Worm (Caenorhabditis elegans) whole organism, L2 larva: Measurements from ENCODE around the gene F54H12.7.

Experiments used
- C34F6.9 ChIP-seq: fragments of 150-350 bp; optimal IDR thresholded peaks from 2 replicates; lab custom pipeline; 2014; ENCODE audit warnings: missing biosample characterization, missing genetic modification characterization
- F13H6.1 ChIP-seq: sonication (generic microtip); optimal IDR thresholded peaks from 2 replicates; lab custom pipeline; 2016; ENCODE audit warnings: missing genetic modification characterization, missing compliant biosample characterization
- R02D3.7 ChIP-seq: fragments of 150-350 bp; optimal IDR thresholded peaks from 2 replicates; lab custom pipeline; 2014; ENCODE audit warnings: missing biosample characterization, missing genetic modification characterization
- Y55F3AM.14 ChIP-seq: fragments of 200-800 bp; sonication (Bioruptor generic); optimal IDR thresholded peaks from 2 replicates; lab custom pipeline; 2018; ENCODE audit warnings: mild to moderate bottlenecking, missing genetic modification characterization, missing compliant biosample characterization
- ZK546.5 ChIP-seq: sonication (generic microtip); optimal IDR thresholded peaks from 2 replicates; lab custom pipeline; 2017; ENCODE audit warnings: missing biosample characterization, missing genetic modification characterization
- alr-1 ChIP-seq: fragments of 150-350 bp; optimal IDR thresholded peaks from 2 replicates; lab custom pipeline; 2014; ENCODE audit warnings: missing biosample characterization, missing genetic modification characterization
- aly-2 ChIP-seq: fragments of 150-350 bp; optimal IDR thresholded peaks from 2 replicates; lab custom pipeline; 2014; ENCODE audit warnings: missing biosample characterization, missing genetic modification characterization
- ama-1 ChIP-seq: fragments of 150-350 bp; optimal IDR thresholded peaks from 2 replicates; lab custom pipeline; 2018; ENCODE audit warnings: inconsistent platforms
- blmp-1 ChIP-seq: sonication (generic microtip); optimal IDR thresholded peaks from 2 replicates; lab custom pipeline; 2017; ENCODE audit warnings: missing genetic modification characterization, mild to moderate bottlenecking, missing compliant biosample characterization, antibody characterized with exemption, moderate library complexity; ENCODE audit not compliant: insufficient read depth
- ceh-16 ChIP-seq: fragments of 150-350 bp; optimal IDR thresholded peaks from 2 replicates; lab custom pipeline; 2014; ENCODE audit warnings: missing biosample characterization, missing genetic modification characterization
- ceh-82 ChIP-seq: fragments of 150-350 bp; optimal IDR thresholded peaks from 2 replicates; lab custom pipeline; 2014; ENCODE audit warnings: missing biosample characterization, missing genetic modification characterization
- crh-2 ChIP-seq: sonication (generic microtip); optimal IDR thresholded peaks from 2 replicates; lab custom pipeline; 2017; ENCODE audit warnings: missing biosample characterization, missing genetic modification characterization
- dmd-4 ChIP-seq: sonication (generic microtip); optimal IDR thresholded peaks from 2 replicates; lab custom pipeline; 2017; ENCODE audit warnings: missing biosample characterization, missing genetic modification characterization
- egl-27 ChIP-seq: sonication (generic microtip); optimal IDR thresholded peaks from 3 replicates; lab custom pipeline; 2017; ENCODE audit warnings: missing biosample characterization, missing genetic modification reagents, missing genetic modification characterization
- elt-1 ChIP-seq: fragments of 150-350 bp; optimal IDR thresholded peaks from 2 replicates; lab custom pipeline; 2014; ENCODE audit warnings: missing biosample characterization, missing genetic modification characterization
- elt-3 ChIP-seq: sonication (generic microtip); optimal IDR thresholded peaks from 2 replicates; lab custom pipeline; 2017; ENCODE audit warnings: missing biosample characterization, missing genetic modification characterization
- fos-1 ChIP-seq: fragments of 150-350 bp; optimal IDR thresholded peaks from 2 replicates; lab custom pipeline; 2014; ENCODE audit warnings: missing biosample characterization, missing genetic modification characterization
- gmeb-1 ChIP-seq: fragments of 150-350 bp; optimal IDR thresholded peaks from 2 replicates; lab custom pipeline; 2014; ENCODE audit warnings: missing biosample characterization, missing genetic modification characterization
- lin-11 ChIP-seq: fragments of 150-350 bp; sonication (generic microtip); optimal IDR thresholded peaks from 2 replicates; lab custom pipeline; 2014; ENCODE audit warnings: missing biosample characterization, missing genetic modification characterization, inconsistent platforms, mixed read lengths
- lin-13 ChIP-seq: fragments of 150-350 bp; optimal IDR thresholded peaks from 2 replicates; lab custom pipeline; 2014; ENCODE audit warnings: missing biosample characterization, missing genetic modification reagents, missing genetic modification characterization
- lin-39 ChIP-seq: fragments of 150-350 bp; optimal IDR thresholded peaks from 2 replicates; lab custom pipeline; 2014; ENCODE audit warnings: missing biosample characterization, missing genetic modification reagents, missing genetic modification characterization
- lsy-2 ChIP-seq, 2 experiments: fragments of 150-350 bp in 1 of 2; sonication (generic microtip) in 1 of 2; optimal IDR thresholded peaks; 2 replicates each; lab custom pipeline; 2014 to 2017; ENCODE audit warnings: missing biosample characterization in 2 of 2, missing genetic modification characterization in 2 of 2
- mab-5 ChIP-seq: fragments of 150-350 bp; optimal IDR thresholded peaks from 2 replicates; lab custom pipeline; 2014; ENCODE audit warnings: missing biosample characterization, missing genetic modification characterization
- mbf-1 ChIP-seq: sonication (generic microtip); optimal IDR thresholded peaks from 2 replicates; lab custom pipeline; 2017; ENCODE audit warnings: missing biosample characterization, missing genetic modification characterization
- mdl-1 ChIP-seq, 2 experiments: fragments of 150-350 bp in 1 of 2; sonication (generic microtip) in 1 of 2; optimal IDR thresholded peaks; 2 replicates each; lab custom pipeline; 2017; ENCODE audit warnings: missing biosample characterization in 2 of 2, missing genetic modification characterization in 2 of 2
- nhr-10 ChIP-seq: sonication (generic microtip); optimal IDR thresholded peaks from 2 replicates; lab custom pipeline; 2017; ENCODE audit warnings: missing biosample characterization, missing genetic modification characterization
- nhr-11 ChIP-seq: fragments of 150-350 bp; optimal IDR thresholded peaks from 2 replicates; lab custom pipeline; 2014; ENCODE audit warnings: missing biosample characterization, missing genetic modification characterization
- nhr-12 ChIP-seq: fragments of 150-350 bp; optimal IDR thresholded peaks from 2 replicates; lab custom pipeline; 2014; ENCODE audit warnings: missing biosample characterization, missing genetic modification characterization
- nhr-129 ChIP-seq: fragments of 150-350 bp; optimal IDR thresholded peaks from 2 replicates; lab custom pipeline; 2014; ENCODE audit warnings: missing biosample characterization, missing genetic modification characterization
- nhr-21 ChIP-seq: fragments of 150-350 bp; optimal IDR thresholded peaks from 2 replicates; lab custom pipeline; 2014; ENCODE audit warnings: missing biosample characterization, missing genetic modification characterization
- nhr-23 ChIP-seq: fragments of 150-350 bp; optimal IDR thresholded peaks from 2 replicates; lab custom pipeline; 2014; ENCODE audit warnings: missing biosample characterization, missing genetic modification reagents, missing genetic modification characterization
- nhr-237 ChIP-seq: fragments of 150-350 bp; optimal IDR thresholded peaks from 2 replicates; lab custom pipeline; 2014; ENCODE audit warnings: missing biosample characterization, missing genetic modification characterization
- nhr-25 ChIP-seq: fragments of 150-350 bp; sonication (generic microtip); optimal IDR thresholded peaks from 3 replicates; lab custom pipeline; 2014; ENCODE audit warnings: missing biosample characterization, missing genetic modification characterization
- nhr-6 ChIP-seq: fragments of 150-350 bp; optimal IDR thresholded peaks from 2 replicates; lab custom pipeline; 2014; ENCODE audit warnings: missing biosample characterization, missing genetic modification characterization
- nhr-77 ChIP-seq: fragments of 150-350 bp; optimal IDR thresholded peaks from 2 replicates; lab custom pipeline; 2014; ENCODE audit warnings: missing biosample characterization, missing genetic modification characterization
- peb-1 ChIP-seq: fragments of 150-350 bp; optimal IDR thresholded peaks from 2 replicates; lab custom pipeline; 2014; ENCODE audit warnings: missing biosample characterization, missing genetic modification characterization
- sem-4 ChIP-seq: fragments of 150-350 bp; optimal IDR thresholded peaks from 2 replicates; lab custom pipeline; 2014; ENCODE audit warnings: missing biosample characterization, missing genetic modification reagents, missing genetic modification characterization
- skn-1 ChIP-seq: sonication (generic microtip); optimal IDR thresholded peaks from 2 replicates; lab custom pipeline; 2017; ENCODE audit warnings: missing biosample characterization, missing genetic modification characterization
- sma-3 ChIP-seq: sonication (generic microtip); optimal IDR thresholded peaks from 2 replicates; lab custom pipeline; 2016; ENCODE audit warnings: missing genetic modification reagents, missing genetic modification characterization, missing compliant biosample characterization
- sma-9 ChIP-seq, 2 experiments: fragments of 150-350 bp in 1 of 2; sonication (generic microtip) in 1 of 2; optimal IDR thresholded peaks; 2 replicates each; lab custom pipeline; 2014 to 2016; ENCODE audit warnings: missing genetic modification characterization in 2 of 2, mild to moderate bottlenecking in 1 of 2, missing biosample characterization in 1 of 2, missing compliant biosample characterization in 1 of 2, missing genetic modification reagents in 1 of 2, moderate library complexity in 1 of 2
- snpc-4 ChIP-seq: fragments of 150-350 bp; optimal IDR thresholded peaks from 2 replicates; lab custom pipeline; 2014; ENCODE audit warnings: missing biosample characterization, missing genetic modification characterization
- unc-39 ChIP-seq: fragments of 150-350 bp; optimal IDR thresholded peaks from 2 replicates; lab custom pipeline; 2014; ENCODE audit warnings: missing biosample characterization, missing genetic modification characterization
- unc-55 ChIP-seq: fragments of 150-350 bp; sonication (generic microtip); optimal IDR thresholded peaks from 3 replicates; lab custom pipeline; 2014; ENCODE audit warnings: missing biosample characterization, missing genetic modification reagents, missing genetic modification characterization
- unc-62 ChIP-seq: fragments of 150-350 bp; optimal IDR thresholded peaks from 2 replicates; lab custom pipeline; 2014; ENCODE audit warnings: missing biosample characterization, missing genetic modification reagents, missing genetic modification characterization
- zag-1 ChIP-seq: fragments of 150-350 bp; optimal IDR thresholded peaks from 2 replicates; lab custom pipeline; 2014; ENCODE audit warnings: missing biosample characterization, missing genetic modification characterization
- ztf-1 ChIP-seq: fragments of 200-800 bp; sonication (Bioruptor generic); conservative IDR thresholded peaks from 2 replicates; pipeline ENCODE4 v1.3.6; 2022; ENCODE audit warnings: missing genetic modification characterization, missing compliant biosample characterization
- ztf-11 ChIP-seq: sonication (generic microtip); optimal IDR thresholded peaks from 2 replicates; lab custom pipeline; 2017; ENCODE audit warnings: missing biosample characterization, missing genetic modification characterization
- ztf-4 ChIP-seq: fragments of 150-350 bp; optimal IDR thresholded peaks from 2 replicates; lab custom pipeline; 2014; ENCODE audit warnings: missing biosample characterization, missing genetic modification characterization

The F54H12.7 gene

DNA sequence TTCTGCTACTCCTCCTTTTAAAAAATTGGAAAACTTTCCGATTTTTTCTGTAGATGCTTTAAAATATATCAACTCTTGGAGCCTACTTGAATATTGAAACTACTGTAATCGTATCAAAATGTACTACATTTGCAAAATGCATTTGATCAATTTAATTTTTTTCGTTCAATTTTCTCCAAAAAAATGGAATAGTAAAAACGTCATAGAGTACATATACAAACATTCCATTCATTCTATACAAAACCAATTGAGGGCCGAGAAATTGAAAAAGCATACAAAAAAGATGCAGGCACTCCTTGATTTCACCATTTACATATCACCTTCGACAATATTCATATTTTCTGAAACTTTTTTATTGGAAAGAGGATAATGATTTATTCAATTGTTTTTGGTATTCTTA is 34.9 kb downstream of the F54H12.7 start, which contains the start of gene C06G4.6:
C06G4.6 (plus strand) TSS at position 301 of the 400 bp plus-strand sequence.
- no peak for TF ChIP-seq egl-27
- no peak for TF ChIP-seq unc-39 (tag; lab: Kevin White, UChicago)
- no peak for TF ChIP-seq unc-55
- TF ChIP-seq blmp-1: no peak
- TF ChIP-seq lin-13 (GFP tag; lab: Kevin White, UChicago): no peak
- no peak for TF ChIP-seq nhr-129

DNA sequence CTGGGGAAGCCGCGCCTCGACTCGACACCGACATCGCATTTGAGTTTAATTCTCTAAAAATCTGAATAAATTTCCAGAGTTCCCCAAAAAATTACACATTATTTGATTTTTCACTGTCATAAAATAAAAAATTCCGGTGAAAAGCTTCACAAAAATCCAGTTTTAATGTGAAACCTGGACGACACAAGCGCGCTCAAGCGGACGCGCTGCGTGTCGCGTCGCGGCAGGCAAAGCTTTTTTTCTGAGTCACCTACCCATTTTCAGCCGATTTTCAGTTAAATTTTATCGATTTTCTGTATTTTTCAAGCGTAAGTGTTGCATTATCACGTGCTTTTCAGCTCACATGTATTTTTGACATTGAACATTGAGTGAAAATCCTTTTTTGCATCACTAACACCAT is 40.6 kb downstream of the F54H12.7 start, which contains the start of gene cit-1.1:
cit-1.1 (minus strand) TSS at position 53 of the 400 bp plus-strand sequence.
- TF ChIP-seq lin-39: no peak
- TF ChIP-seq unc-39 (tag; lab: Kevin White, UChicago): no peak
- no peak for TF ChIP-seq egl-27
- TF ChIP-seq Y55F3AM.14 (GFP tag; lab: Kevin White, UChicago): no peak
- TF ChIP-seq mab-5 (tag; lab: Kevin White, UChicago): no peak
- TF ChIP-seq nhr-25 (tag; lab: Kevin White, UChicago): no peak
- TF ChIP-seq elt-3 (tag; lab: Kevin White, UChicago): no peak
- TF ChIP-seq F13H6.1: no peak
- no peak for TF ChIP-seq nhr-77 (tag; lab: Kevin White, UChicago)
- TF ChIP-seq crh-2 (tag; lab: Kevin White, UChicago): no peak
- TF ChIP-seq lsy-2 (tag; optimal IDR thresholded peaks at IDR 0.05; lab: Kevin White, UChicago): peak in 1 of 2 experiments; percentile 39
- no peak for TF ChIP-seq blmp-1
- TF ChIP-seq unc-55: peak; percentile 51
- no peak for TF ChIP-seq unc-62 (GFP tag; lab: Kevin White, UChicago)
- peak; percentile 53 for TF ChIP-seq C34F6.9
- TF ChIP-seq lin-13 (GFP tag; lab: Kevin White, UChicago): no peak
- peak; percentile 1 for TF ChIP-seq lin-11 (tag; lab: Kevin White, UChicago)
- no peak for TF ChIP-seq zag-1
- peak; percentile 54 for TF ChIP-seq ama-1 (lab: Kevin White, UChicago)
- no peak for TF ChIP-seq nhr-237 (tag; lab: Kevin White, UChicago)
- TF ChIP-seq nhr-6: no peak
- TF ChIP-seq ceh-82 (tag; lab: Kevin White, UChicago): no peak
- no peak for TF ChIP-seq sma-9 (GFP tag; optimal IDR thresholded peaks at IDR 0.05; lab: Kevin White, UChicago)
- no peak for TF ChIP-seq sma-9 (tag; optimal IDR thresholded peaks at IDR 0.05; lab: Kevin White, UChicago)
- TF ChIP-seq ztf-4 (tag; lab: Kevin White, UChicago): no peak
- TF ChIP-seq skn-1 (tag; lab: Kevin White, UChicago): no peak
- no peak for TF ChIP-seq gmeb-1
- TF ChIP-seq peb-1 (tag; lab: Kevin White, UChicago): no peak
- peak; percentile 58 for TF ChIP-seq fos-1
- TF ChIP-seq sem-4: no peak
- no peak for TF ChIP-seq R02D3.7 (tag; lab: Kevin White, UChicago)
- TF ChIP-seq mdl-1 (tag; optimal IDR thresholded peaks at IDR 0.05; lab: Kevin White, UChicago): no peak
- TF ChIP-seq ztf-11 (tag; lab: Kevin White, UChicago): no peak
- TF ChIP-seq ceh-16 (tag; lab: Kevin White, UChicago): no peak
- TF ChIP-seq mbf-1 (tag; lab: Kevin White, UChicago): no peak
- no peak for TF ChIP-seq nhr-12 (tag; lab: Kevin White, UChicago)
- TF ChIP-seq alr-1: no peak
- no peak for TF ChIP-seq dmd-4
- no peak for TF ChIP-seq nhr-129
- no peak for TF ChIP-seq snpc-4
- no peak for TF ChIP-seq nhr-11 (tag; lab: Kevin White, UChicago)
- TF ChIP-seq elt-1 (tag; lab: Kevin White, UChicago): no peak
- no peak for TF ChIP-seq nhr-21
- TF ChIP-seq ZK546.5 (tag; lab: Kevin White, UChicago): no peak
- no peak for TF ChIP-seq ztf-1 (GFP tag; lab: Robert Waterston, UW)
- TF ChIP-seq nhr-23 (tag; lab: Kevin White, UChicago): no peak
- no peak for TF ChIP-seq sma-3 (GFP tag; lab: Kevin White, UChicago)
- no peak for TF ChIP-seq nhr-10 (tag; lab: Kevin White, UChicago)
- no peak for TF ChIP-seq aly-2
